Worm (Caenorhabditis elegans) whole organism, mixed stage, embryonic: ENCODE measurements around the gene sox-2.

Experiments used
- M03D4.4 ChIP-seq: sonication (generic microtip); optimal IDR thresholded peaks from 2 replicates; lab custom pipeline; 2017; ENCODE audit warnings: mild to moderate bottlenecking, missing genetic modification characterization, missing compliant biosample characterization
- blmp-1 ChIP-seq: fragments of 150-350 bp; optimal IDR thresholded peaks from 2 replicates; lab custom pipeline; 2014; ENCODE audit warnings: missing biosample characterization, missing genetic modification characterization
- ceh-39 ChIP-seq: fragments of 150-350 bp; optimal IDR thresholded peaks from 2 replicates; lab custom pipeline; 2014; ENCODE audit warnings: missing biosample characterization, missing genetic modification characterization
- ceh-43 ChIP-seq: fragments of 200-800 bp; sonication (Bioruptor generic); optimal IDR thresholded peaks from 2 replicates; lab custom pipeline; 2018; ENCODE audit warnings: mild to moderate bottlenecking, missing genetic modification characterization, moderate library complexity, missing compliant biosample characterization
- ceh-83 ChIP-seq: fragments of 200-800 bp; sonication (Bioruptor generic); optimal IDR thresholded peaks from 2 replicates; lab custom pipeline; 2018; ENCODE audit warnings: mild to moderate bottlenecking, missing genetic modification characterization, missing compliant biosample characterization
- ces-1 ChIP-seq: fragments of 150-350 bp; optimal IDR thresholded peaks from 2 replicates; lab custom pipeline; 2014; ENCODE audit warnings: missing biosample characterization, missing genetic modification reagents, missing genetic modification characterization
- cnd-1 ChIP-seq: fragments of 200-800 bp; sonication (Bioruptor generic); optimal IDR thresholded peaks from 2 replicates; lab custom pipeline; 2018; ENCODE audit warnings: mild to moderate bottlenecking, missing genetic modification characterization, missing compliant biosample characterization
- elt-1 ChIP-seq: sonication (generic microtip); optimal IDR thresholded peaks from 2 replicates; lab custom pipeline; 2017; ENCODE audit warnings: missing genetic modification characterization, mild to moderate bottlenecking, missing compliant biosample characterization, antibody characterized with exemption, moderate library complexity, borderline replicate concordance; ENCODE audit not compliant: insufficient read depth
- elt-3 ChIP-seq: fragments of 150-350 bp; optimal IDR thresholded peaks from 2 replicates; lab custom pipeline; 2014; ENCODE audit warnings: missing biosample characterization, missing genetic modification characterization
- flh-1 ChIP-seq: fragments of 200-800 bp; sonication (Bioruptor generic); optimal IDR thresholded peaks from 2 replicates; lab custom pipeline; 2018; ENCODE audit warnings: mild to moderate bottlenecking, missing genetic modification characterization, moderate library complexity, missing compliant biosample characterization
- ham-2 ChIP-seq: fragments of 200-800 bp; sonication (Bioruptor generic); optimal IDR thresholded peaks from 2 replicates; lab custom pipeline; 2018; ENCODE audit warnings: mild to moderate bottlenecking, missing genetic modification characterization, missing compliant biosample characterization
- hlh-1 ChIP-seq: fragments of 150-350 bp; optimal IDR thresholded peaks from 2 replicates; lab custom pipeline; 2014; ENCODE audit warnings: missing biosample characterization, missing genetic modification reagents, missing genetic modification characterization
- lin-13 ChIP-seq: fragments of 150-350 bp; optimal IDR thresholded peaks from 2 replicates; lab custom pipeline; 2014; ENCODE audit warnings: missing biosample characterization, missing genetic modification characterization
- lin-32 ChIP-seq: fragments of 200-800 bp; sonication (Bioruptor generic); optimal IDR thresholded peaks from 2 replicates; lab custom pipeline; 2018; ENCODE audit warnings: mild to moderate bottlenecking, missing genetic modification characterization, missing compliant biosample characterization
- lsy-2 ChIP-seq: fragments of 150-350 bp; optimal IDR thresholded peaks from 2 replicates; lab custom pipeline; 2014; ENCODE audit warnings: missing biosample characterization, missing genetic modification characterization
- mab-5 ChIP-seq: fragments of 150-350 bp; optimal IDR thresholded peaks from 2 replicates; lab custom pipeline; 2014; ENCODE audit warnings: missing biosample characterization, missing genetic modification characterization
- mep-1 ChIP-seq: fragments of 150-350 bp; optimal IDR thresholded peaks from 2 replicates; lab custom pipeline; 2017; ENCODE audit warnings: missing biosample characterization, missing genetic modification reagents, missing genetic modification characterization, inconsistent platforms
- mls-2 ChIP-seq: sonication (generic microtip); optimal IDR thresholded peaks from 2 replicates; lab custom pipeline; 2016; ENCODE audit warnings: mild to moderate bottlenecking, missing genetic modification characterization, moderate library complexity, missing compliant biosample characterization
- nhr-12 ChIP-seq: fragments of 150-350 bp; optimal IDR thresholded peaks from 2 replicates; lab custom pipeline; 2014; ENCODE audit warnings: missing biosample characterization, missing genetic modification characterization
- nhr-2 ChIP-seq: fragments of 150-350 bp; optimal IDR thresholded peaks from 2 replicates; lab custom pipeline; 2014; ENCODE audit warnings: missing biosample characterization, missing genetic modification characterization
- nhr-237 ChIP-seq: fragments of 150-350 bp; optimal IDR thresholded peaks from 2 replicates; lab custom pipeline; 2014; ENCODE audit warnings: missing biosample characterization, missing genetic modification characterization
- nhr-28 ChIP-seq: fragments of 150-350 bp; optimal IDR thresholded peaks from 2 replicates; lab custom pipeline; 2014; ENCODE audit warnings: missing biosample characterization, missing genetic modification characterization
- nhr-76 ChIP-seq: sonication (generic microtip); optimal IDR thresholded peaks from 2 replicates; lab custom pipeline; 2017; ENCODE audit warnings: missing biosample characterization, missing genetic modification characterization
- pha-4 ChIP-seq: fragments of 150-350 bp; optimal IDR thresholded peaks from 2 replicates; lab custom pipeline; 2018; ENCODE audit warnings: missing biosample characterization, missing genetic modification reagents, missing genetic modification characterization
- sem-2 ChIP-seq: fragments of 200-800 bp; sonication (Bioruptor generic); optimal IDR thresholded peaks from 2 replicates; lab custom pipeline; 2018; ENCODE audit warnings: mild to moderate bottlenecking, missing genetic modification characterization, missing compliant biosample characterization
- sptf-1 ChIP-seq: sonication (generic microtip); optimal IDR thresholded peaks from 2 replicates; lab custom pipeline; 2017; ENCODE audit warnings: mild to moderate bottlenecking, missing genetic modification characterization, moderate library complexity, missing compliant biosample characterization
- unc-39 ChIP-seq: fragments of 150-350 bp; optimal IDR thresholded peaks from 2 replicates; lab custom pipeline; 2014; ENCODE audit warnings: missing biosample characterization, missing genetic modification characterization
- unc-62 ChIP-seq: fragments of 150-350 bp; optimal IDR thresholded peaks from 2 replicates; lab custom pipeline; 2014; ENCODE audit warnings: missing biosample characterization, missing genetic modification reagents, missing genetic modification characterization
- zip-8 ChIP-seq: fragments of 150-350 bp; optimal IDR thresholded peaks from 2 replicates; lab custom pipeline; 2014; ENCODE audit warnings: missing biosample characterization, missing genetic modification characterization
- ztf-11 ChIP-seq: fragments of 150-350 bp; optimal IDR thresholded peaks from 2 replicates; lab custom pipeline; 2014; ENCODE audit warnings: missing biosample characterization, missing genetic modification characterization

sox-2 gene

DNA sequence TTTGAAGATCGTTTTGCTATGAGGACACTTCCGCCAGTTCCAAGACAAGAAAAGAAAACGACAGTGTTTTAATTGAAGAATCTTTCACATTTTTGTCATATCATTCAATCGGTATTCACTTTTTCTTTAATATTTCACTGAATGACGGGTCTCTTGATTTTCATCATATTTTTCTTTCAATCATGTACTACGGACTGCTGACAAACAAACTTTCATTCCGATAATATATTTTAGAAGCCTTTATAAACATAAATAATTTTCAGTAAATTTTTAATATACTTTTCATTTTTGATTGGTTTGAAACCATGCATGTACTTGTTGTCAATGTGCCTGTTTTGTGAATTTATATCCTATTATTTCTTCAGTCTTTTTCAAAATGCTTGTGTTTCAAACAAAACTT is 30.3 kb downstream of the sox-2 start, which contains the start of gene clc-5:
clc-5 (plus strand) TSS at position 301 of the 400 bp plus-strand sequence.
- TF ChIP-seq mab-5 (tag; lab: Kevin White, UChicago) = no peak
- TF ChIP-seq zip-8 (tag; lab: Kevin White, UChicago) = no peak
- TF ChIP-seq blmp-1 (tag; lab: Kevin White, UChicago) = no peak
- TF ChIP-seq nhr-12 = no peak
- TF ChIP-seq pha-4 (tag; lab: Kevin White, UChicago) = no peak
- TF ChIP-seq ceh-83 = no peak
- TF ChIP-seq ham-2 = no peak

DNA sequence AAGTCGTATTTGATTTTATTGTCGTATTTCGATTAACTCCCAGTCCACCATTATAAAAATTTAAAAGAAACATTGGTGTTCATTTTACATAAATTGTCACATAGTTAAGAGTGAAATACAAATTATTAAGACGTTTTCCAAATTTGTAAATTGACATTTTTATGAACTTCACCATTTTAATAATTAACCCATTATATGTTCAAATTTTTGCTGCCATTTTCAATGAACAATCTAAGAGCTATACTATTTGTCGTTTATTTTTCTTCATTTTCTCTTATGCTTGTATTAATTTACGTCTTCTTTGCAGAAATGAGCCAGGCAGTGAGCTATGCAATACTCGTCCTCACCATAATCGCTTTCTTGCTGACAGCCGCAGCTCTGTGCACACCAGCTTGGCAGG is 32.4 kb downstream of the sox-2 start, which contains the start of gene clc-2:
clc-2 (plus strand) TSS at position 301 of the 400 bp plus-strand sequence.
- no peak for TF ChIP-seq nhr-76
- TF ChIP-seq lin-13 (tag; lab: Kevin White, UChicago) = no peak
- no peak for TF ChIP-seq flh-1
- no peak for TF ChIP-seq elt-1 (tag; lab: Kevin White, UChicago)
- no peak for TF ChIP-seq M03D4.4 (tag; lab: Kevin White, UChicago)
- TF ChIP-seq unc-39 (tag; lab: Kevin White, UChicago) = no peak
- TF ChIP-seq mls-2 (tag; lab: Kevin White, UChicago) = no peak
- no peak for TF ChIP-seq hlh-1 (tag; lab: Kevin White, UChicago)
- TF ChIP-seq elt-3 (tag; lab: Kevin White, UChicago) = no peak
- TF ChIP-seq unc-62 (GFP tag; lab: Kevin White, UChicago) = no peak
- no peak for TF ChIP-seq blmp-1 (tag; lab: Kevin White, UChicago)
- TF ChIP-seq sptf-1 (tag; lab: Kevin White, UChicago) = no peak
- TF ChIP-seq ceh-83 = no peak
- no peak for TF ChIP-seq ceh-39 (tag; lab: Kevin White, UChicago)
- TF ChIP-seq nhr-12 = no peak
- TF ChIP-seq ham-2 = no peak

DNA sequence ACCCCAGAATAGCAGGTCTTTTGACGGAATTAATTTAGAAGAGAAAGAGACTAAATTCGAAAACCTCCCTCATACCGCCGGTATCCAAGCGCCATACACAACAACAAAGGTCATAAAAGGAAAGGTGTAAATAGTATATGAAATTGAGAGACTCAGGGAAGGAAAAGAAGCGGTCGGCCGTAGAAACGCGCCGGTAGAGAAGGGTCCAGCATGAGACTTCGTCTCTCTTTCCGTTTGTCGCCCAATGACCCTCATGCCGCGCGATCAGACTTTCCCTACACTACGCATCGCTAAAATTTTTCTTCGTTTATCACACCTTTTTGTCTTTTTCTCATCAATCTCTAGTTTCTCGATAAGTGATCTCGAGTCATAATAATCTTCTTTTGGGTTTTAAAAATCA is 33.1 kb downstream of the sox-2 start:
- TF ChIP-seq unc-39 (tag; lab: Kevin White, UChicago) (no peak), sptf-1 (tag; lab: Kevin White, UChicago) (peak; percentile 44), elt-1 (tag; lab: Kevin White, UChicago) (no peak), M03D4.4 (tag; lab: Kevin White, UChicago) (no peak), elt-3 (tag; lab: Kevin White, UChicago) (no peak), ham-2 (peak; percentile 69), ces-1 (GFP tag; lab: Kevin White, UChicago) (no peak)

DNA sequence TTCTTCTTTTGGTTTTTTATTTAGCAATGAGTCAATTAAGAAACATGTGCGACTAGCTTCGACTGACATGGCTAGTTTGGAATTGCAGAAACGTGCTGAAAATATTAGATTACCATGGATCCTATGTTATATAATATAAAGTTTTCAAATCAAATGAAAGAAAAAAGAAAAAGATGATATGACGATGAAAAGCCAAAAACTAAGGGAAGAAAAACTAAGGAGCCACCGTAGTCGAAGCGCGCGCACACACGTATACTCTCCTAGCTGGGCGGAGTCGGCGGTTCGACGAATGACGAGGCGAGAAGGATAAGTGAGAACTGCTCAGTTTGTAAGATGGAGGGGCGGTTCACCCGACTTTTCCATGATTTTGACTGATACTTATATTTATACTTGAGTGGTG is 38.7 kb downstream of the sox-2 start, which contains the start of gene mnm-2:
mnm-2 (minus strand) TSS at position 101 of the 400 bp plus-strand sequence.
- TF ChIP-seq flh-1 = no peak
- TF ChIP-seq zip-8 (tag; lab: Kevin White, UChicago) = no peak
- no peak for TF ChIP-seq nhr-2
- TF ChIP-seq mls-2 (tag; lab: Kevin White, UChicago) = no peak
- no peak for TF ChIP-seq lin-32 (GFP tag; lab: Kevin White, UChicago)
- TF ChIP-seq unc-39 (tag; lab: Kevin White, UChicago) = no peak
- TF ChIP-seq ceh-43 (GFP tag; lab: Kevin White, UChicago) = no peak
- TF ChIP-seq mab-5 (tag; lab: Kevin White, UChicago) = no peak
- no peak for TF ChIP-seq hlh-1 (tag; lab: Kevin White, UChicago)
- no peak for TF ChIP-seq elt-1 (tag; lab: Kevin White, UChicago)
- no peak for TF ChIP-seq lsy-2
- no peak for TF ChIP-seq sem-2 (GFP tag; lab: Kevin White, UChicago)
- TF ChIP-seq cnd-1 (tag; lab: Kevin White, UChicago) = no peak
- no peak for TF ChIP-seq nhr-12
- TF ChIP-seq pha-4 (tag; lab: Kevin White, UChicago) = no peak
- TF ChIP-seq, all 35 proteins: peak for 0

DNA sequence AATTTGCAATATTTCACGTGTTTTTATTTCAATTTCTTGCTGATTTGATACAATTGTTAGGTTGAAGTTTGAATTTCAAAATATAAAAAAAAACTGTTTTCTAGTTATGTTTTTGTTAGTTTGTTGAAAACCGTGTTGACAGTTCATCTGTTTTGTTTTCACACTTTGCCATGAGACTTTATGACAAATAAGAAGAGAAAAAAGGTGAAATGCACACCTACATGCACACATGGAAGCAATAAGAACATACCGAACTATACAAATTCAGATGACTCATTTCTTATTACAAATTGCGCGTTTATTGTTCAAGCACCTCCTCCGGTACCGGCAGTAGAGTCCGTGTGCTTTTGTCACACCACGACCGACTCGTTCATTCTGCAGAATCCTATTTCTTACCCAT is 43.0 kb downstream of the sox-2 start, which contains the start of gene C10A4.9:
C10A4.9 (plus strand) TSS at position 301 of the 400 bp plus-strand sequence.
- TF ChIP-seq ztf-11 (tag; lab: Kevin White, UChicago) = no peak

DNA sequence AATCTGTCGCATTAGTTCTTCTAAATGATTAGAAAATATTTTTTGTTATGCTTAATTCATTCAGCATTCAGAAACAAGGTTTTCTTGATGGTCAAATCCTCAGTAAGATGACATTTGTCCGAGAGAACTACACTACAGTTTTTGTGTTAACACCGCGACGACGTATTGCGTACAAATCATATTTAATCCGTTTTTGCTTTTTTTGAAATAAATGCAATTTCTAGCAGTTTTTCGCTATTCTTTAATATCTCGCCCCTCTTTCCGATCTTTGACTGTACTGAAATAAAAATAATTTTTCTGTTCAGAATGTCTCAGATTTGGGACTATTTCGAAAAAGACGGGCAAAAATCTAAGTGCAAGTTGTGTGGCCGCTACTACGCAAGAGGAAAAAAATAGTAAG is 47.5 kb downstream of the sox-2 start, which contains the start of gene C10A4.1:
C10A4.1 (plus strand) TSS at position 301 of the 400 bp plus-strand sequence.
- TF ChIP-seq elt-1 (tag; lab: Kevin White, UChicago) (no peak), M03D4.4 (tag; lab: Kevin White, UChicago) (no peak), zip-8 (tag; lab: Kevin White, UChicago) (no peak), mep-1 (tag; lab: Kevin White, UChicago) (no peak), nhr-28 (tag; lab: Kevin White, UChicago) (no peak), unc-62 (GFP tag; lab: Kevin White, UChicago) (no peak), ces-1 (GFP tag; lab: Kevin White, UChicago) (no peak), unc-39 (tag; lab: Kevin White, UChicago) (no peak), nhr-237 (no peak), mab-5 (tag; lab: Kevin White, UChicago) (no peak), sem-2 (GFP tag; lab: Kevin White, UChicago) (no peak)
